Fruit fly (Drosophila melanogaster) whole organism, prepupa: ENCODE results near the gene ND-30.

Source experiments
- CG11294 ChIP-seq: fragments of 200-800 bp; sonication (Bioruptor generic); IDR thresholded peaks from 2 replicates; pipeline ENCODE4 v1.3.6; 2022; ENCODE audit warnings: missing biosample characterization, missing genetic modification characterization
- CG8319 ChIP-seq: fragments of 200-800 bp; sonication (Bioruptor generic); optimal IDR thresholded peaks from 3 replicates; lab custom pipeline; 2016; ENCODE audit warnings: missing biosample characterization, missing genetic modification characterization
- Eip75B ChIP-seq: fragments of 200-800 bp; sonication (Bioruptor generic); optimal IDR thresholded peaks from 3 replicates; lab custom pipeline; 2016; ENCODE audit warnings: missing biosample characterization, missing genetic modification characterization
- Hr38 ChIP-seq: sonication (Bioruptor generic); optimal IDR thresholded peaks from 2 replicates; lab custom pipeline; 2016; ENCODE audit warnings: missing biosample characterization, missing genetic modification characterization
- OdsH ChIP-seq: fragments of 200-800 bp; sonication (Bioruptor generic); optimal IDR thresholded peaks from 3 replicates; lab custom pipeline; 2016; ENCODE audit warnings: missing biosample characterization, missing genetic modification characterization
- acj6 ChIP-seq: fragments of 200-800 bp; sonication (Bioruptor generic); optimal IDR thresholded peaks from 3 replicates; lab custom pipeline; 2016; ENCODE audit warnings: missing biosample characterization, missing genetic modification characterization
- lz ChIP-seq: fragments of 200-800 bp; sonication (Bioruptor generic); optimal IDR thresholded peaks from 3 replicates; lab custom pipeline; 2016; ENCODE audit warnings: missing biosample characterization, missing genetic modification characterization
- pdm3 ChIP-seq: fragments of 200-800 bp; sonication (Bioruptor generic); optimal IDR thresholded peaks from 3 replicates; lab custom pipeline; 2016; ENCODE audit warnings: missing biosample characterization, missing genetic modification characterization
- svp ChIP-seq: fragments of 200-800 bp; sonication (Bioruptor generic); peaks from one replicate; lab custom pipeline; 2016; ENCODE audit warnings: missing biosample characterization, missing genetic modification characterization

dm6 chr3L:3179474-3179873, 20.1 kb upstream of the ND-30 start:
- TF ChIP-seq pdm3 (GFP tag; lab: Kevin White, UChicago), result peak; percentile 90
- TF ChIP-seq lz (GFP tag; lab: Kevin White, UChicago), result peak; percentile 93
- TF ChIP-seq CG11294 (GFP tag; lab: Robert Waterston, UW), result peak; percentile 78
- no peak for TF ChIP-seq svp (GFP tag; lab: Kevin White, UChicago)
- no peak for TF ChIP-seq Hr38 (GFP tag; lab: Kevin White, UChicago)
- peak; percentile 89 for TF ChIP-seq acj6 (GFP tag; lab: Kevin White, UChicago)
- TF ChIP-seq Eip75B, result peak; percentile 96
- TF ChIP-seq OdsH (GFP tag; lab: Kevin White, UChicago), result no peak
- TF ChIP-seq CG8319 (GFP tag; lab: Kevin White, UChicago), result peak; percentile 85
